Worm (Caenorhabditis elegans): ENCODE measurements around the gene T05H4.3.

The T05H4.3 gene

DNA sequence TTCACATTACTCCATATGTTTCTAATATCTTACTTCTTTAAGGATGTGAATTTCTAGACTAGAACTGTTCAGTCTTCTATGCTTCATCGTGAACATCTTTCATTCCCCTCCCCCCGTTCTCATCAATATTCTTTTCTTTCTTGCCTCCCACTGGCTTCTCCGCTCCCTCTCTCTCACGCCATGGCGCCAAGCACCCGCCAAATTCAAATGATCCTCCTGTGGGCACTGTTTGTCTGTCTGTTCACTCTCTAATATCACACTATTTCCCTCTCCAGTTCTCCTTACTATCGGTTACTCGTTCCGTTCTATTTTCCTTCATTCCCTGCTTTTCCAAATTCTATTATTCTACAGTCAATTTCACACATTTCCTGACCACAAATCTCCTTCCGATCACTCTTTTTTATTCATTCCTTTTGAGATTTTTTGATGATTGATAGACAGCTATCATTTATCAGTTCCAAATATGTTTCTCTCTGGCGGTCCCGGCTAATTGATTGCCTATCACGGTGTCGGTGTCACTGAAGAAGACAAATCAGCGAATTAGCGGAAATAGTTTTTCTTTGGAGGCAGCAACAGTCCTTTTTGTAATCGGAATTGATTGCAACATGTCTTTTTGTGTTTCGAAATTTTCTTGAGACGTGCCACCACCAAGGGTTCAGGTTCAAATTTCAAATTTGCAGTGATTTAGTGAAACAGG is 16.3 kb downstream of the T05H4.3 start:
- TF ChIP-seq pax-1 (tag; optimal IDR thresholded peaks at IDR 0.05): no peak

DNA sequence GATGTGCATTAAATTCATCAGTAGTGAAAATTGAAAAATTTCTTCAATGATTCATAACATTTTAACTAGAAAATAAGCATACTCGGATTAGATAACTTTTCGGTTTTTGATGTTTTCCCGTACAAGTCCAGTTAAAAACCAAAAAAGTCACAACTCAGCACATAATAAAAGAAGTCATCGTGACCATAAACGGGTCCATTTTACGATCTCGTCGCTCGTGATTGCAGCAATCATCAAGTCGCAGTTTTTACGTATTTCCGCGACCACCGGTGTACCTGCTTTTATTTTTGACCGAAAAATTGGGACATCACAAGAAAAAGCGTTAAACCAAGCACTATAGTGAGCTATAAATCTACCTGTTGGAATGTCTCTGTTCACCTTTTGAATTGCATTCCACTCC is 19.1 kb downstream of the T05H4.3 start:
- TF ChIP-seq sox-4 (tag; optimal IDR thresholded peaks at IDR 0.05) (no peak), ceh-2 (tag; optimal IDR thresholded peaks at IDR 0.05) (no peak), C38D4.7 (GFP tag; optimal IDR thresholded peaks at IDR 0.05) (no peak), zip-5 (tag; optimal IDR thresholded peaks at IDR 0.05) (no peak), hlh-13 (GFP tag; optimal IDR thresholded peaks at IDR 0.05) (no peak), ztf-16 (tag; optimal IDR thresholded peaks at IDR 0.05) (no peak), unc-86 (tag; optimal IDR thresholded peaks at IDR 0.05) (no peak), npax-4 (tag; optimal IDR thresholded peaks at IDR 0.05) (no peak), odd-2 (tag; optimal IDR thresholded peaks at IDR 0.05) (no peak), lin-11 (tag; optimal IDR thresholded peaks at IDR 0.05) (no peak), pha-4 (tag; optimal IDR thresholded peaks at IDR 0.05) (no peak), sox-2 (GFP tag; IDR thresholded peaks at IDR 0.05) (no peak)

DNA sequence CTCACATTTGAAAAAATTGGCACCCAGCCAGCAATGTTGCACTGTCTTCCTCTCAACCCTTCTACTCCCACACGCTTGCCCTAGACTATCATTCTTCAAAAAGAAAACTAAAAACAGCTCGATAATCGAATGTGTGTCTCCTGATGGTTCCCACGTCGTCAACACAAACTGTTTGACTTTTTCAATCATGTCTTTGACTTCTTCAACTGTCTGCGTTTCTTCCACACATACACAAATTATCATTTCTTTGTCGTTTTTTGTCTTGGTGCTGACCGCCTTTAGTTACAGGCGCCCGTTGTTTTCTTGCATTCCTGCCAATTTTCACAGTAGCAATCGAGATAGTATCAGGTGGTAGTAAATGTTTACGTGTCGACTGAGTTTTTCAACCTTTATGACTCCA is 20.5 kb downstream of the T05H4.3 start:
- TF ChIP-seq hlh-13 (GFP tag; optimal IDR thresholded peaks at IDR 0.05) (no peak), unc-3 (GFP tag; conservative IDR thresholded peaks at IDR 0.05) (no peak), unc-3 (tag; optimal IDR thresholded peaks at IDR 0.05) (no peak), sox-4 (tag; optimal IDR thresholded peaks at IDR 0.05) (no peak), lin-11 (tag; optimal IDR thresholded peaks at IDR 0.05) (no peak), hlh-30 (tag; optimal IDR thresholded peaks at IDR 0.05; ENCODE audit: insufficient read depth) (no peak), ref-2 (tag; optimal IDR thresholded peaks at IDR 0.05) (no peak)

DNA sequence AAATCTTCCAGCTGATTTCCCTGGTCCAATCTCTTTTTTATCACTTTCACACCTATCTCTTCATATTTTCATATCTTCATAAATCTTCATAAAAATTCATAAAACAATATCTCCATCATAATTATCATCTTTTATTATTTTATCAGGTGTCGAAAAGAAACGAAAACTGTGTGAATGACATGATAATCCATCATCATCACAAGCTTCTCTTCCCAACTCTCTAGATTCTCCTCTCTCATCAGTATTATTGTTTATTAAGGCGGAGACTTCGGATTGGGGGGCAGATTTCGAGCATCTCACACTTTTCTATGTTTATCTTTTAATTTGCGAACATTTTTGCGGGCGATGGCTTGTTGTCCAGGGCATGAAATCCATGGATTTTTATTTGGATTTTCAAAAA is 22.1 kb downstream of the T05H4.3 start:
- TF ChIP-seq madf-2 (tag; optimal IDR thresholded peaks at IDR 0.05) (no peak), unc-55 (GFP tag; optimal IDR thresholded peaks at IDR 0.05) (peak; percentile 73)

DNA sequence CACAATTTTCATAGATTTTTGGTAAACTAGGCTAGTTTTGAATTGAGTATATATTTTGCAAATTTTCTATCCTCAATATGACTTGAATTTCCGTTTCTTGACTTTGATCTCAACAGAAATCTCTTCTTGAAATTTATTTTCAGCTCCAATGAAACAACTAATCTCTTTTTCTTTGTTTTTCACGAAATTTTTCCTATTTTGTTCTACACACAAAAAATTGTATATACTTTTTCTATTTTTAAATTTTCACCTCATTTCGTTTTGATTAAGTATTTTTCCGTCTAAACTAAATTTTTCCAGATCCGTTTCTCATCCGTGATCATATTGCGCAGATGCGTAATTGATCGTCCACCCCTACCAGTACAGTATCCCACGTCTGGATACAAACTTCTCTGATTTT is 22.6 kb downstream of the T05H4.3 start, which contains the start of gene unc-83:
Gene unc-83, plus strand, starts transcription at position 301 of the 400 bp plus-strand sequence.
- no peak for TF ChIP-seq madf-2 (tag; optimal IDR thresholded peaks at IDR 0.05)
- TF ChIP-seq sox-2 (GFP tag; IDR thresholded peaks at IDR 0.05): no peak
- no peak for TF ChIP-seq sox-4 (tag; optimal IDR thresholded peaks at IDR 0.05)
- TF ChIP-seq ceh-34 (tag; optimal IDR thresholded peaks at IDR 0.05): no peak
- TF ChIP-seq fax-1 (tag; optimal IDR thresholded peaks at IDR 0.05): no peak
- TF ChIP-seq C38D4.7 (GFP tag; optimal IDR thresholded peaks at IDR 0.05): no peak
- TF ChIP-seq lin-11 (tag; optimal IDR thresholded peaks at IDR 0.05): no peak
- no peak for TF ChIP-seq ceh-2 (tag; optimal IDR thresholded peaks at IDR 0.05)
- TF ChIP-seq odd-2 (tag; optimal IDR thresholded peaks at IDR 0.05): no peak
- no peak for TF ChIP-seq ceh-30 (tag; optimal IDR thresholded peaks at IDR 0.05)
- no peak for TF ChIP-seq ama-1 (optimal IDR thresholded peaks at IDR 0.05)
- no peak for TF ChIP-seq ref-2 (tag; optimal IDR thresholded peaks at IDR 0.05)
- no peak for TF ChIP-seq hlh-13 (GFP tag; optimal IDR thresholded peaks at IDR 0.05)
- TF ChIP-seq hlh-15 (tag; optimal IDR thresholded peaks at IDR 0.05): no peak
- no peak for TF ChIP-seq pha-4 (tag; optimal IDR thresholded peaks at IDR 0.05)
- TF ChIP-seq ceh-9 (tag; optimal IDR thresholded peaks at IDR 0.05): no peak

DNA sequence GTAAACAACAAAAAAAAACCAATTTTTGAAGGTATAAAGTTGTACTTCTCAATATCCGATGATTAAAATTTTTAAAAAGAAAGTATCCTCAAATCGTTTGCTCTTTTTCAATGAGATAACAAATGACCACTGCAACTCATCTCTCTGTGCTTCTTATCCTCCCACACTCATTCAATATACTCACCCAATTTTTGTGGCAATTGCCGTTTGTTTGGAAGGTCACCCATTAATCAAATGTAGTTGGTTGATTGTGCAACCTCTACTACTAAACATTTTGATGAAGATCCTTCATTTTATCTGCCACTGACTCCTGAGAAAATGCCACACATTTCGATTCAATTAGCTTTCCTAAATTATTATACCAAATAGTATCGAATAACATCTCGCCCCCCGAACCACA is 25.5 kb downstream of the T05H4.3 start:
- TF ChIP-seq ceh-14 (tag; optimal IDR thresholded peaks at IDR 0.05) (no peak), ama-1 (optimal IDR thresholded peaks at IDR 0.05) (no peak), elt-4 (tag; optimal IDR thresholded peaks at IDR 0.05) (no peak), hlh-13 (GFP tag; optimal IDR thresholded peaks at IDR 0.05) (no peak), unc-3 (GFP tag; conservative IDR thresholded peaks at IDR 0.05) (no peak), unc-3 (tag; optimal IDR thresholded peaks at IDR 0.05) (no peak), ceh-19 (GFP tag; optimal IDR thresholded peaks at IDR 0.05) (peak; percentile 45), unc-86 (tag; optimal IDR thresholded peaks at IDR 0.05) (no peak), Y22D7AL.16 (tag; optimal IDR thresholded peaks at IDR 0.05) (no peak)

All from whole organism, late embryonic.